Fruit fly (Drosophila melanogaster) Kc167 (cell line): ENCODE data around the gene ND-51.

Source experiments
- Myc ChIP-seq: fragments of >200 bp; optimal IDR thresholded peaks from 2 replicates; lab custom pipeline; 2017; ENCODE audit warnings: missing external identifiers
- Sin3A ChIP-seq: fragments of >200 bp; optimal IDR thresholded peaks from 2 replicates; lab custom pipeline; 2018; ENCODE audit warnings: missing external identifiers
- h ChIP-seq: fragments of >200 bp; optimal IDR thresholded peaks from 3 replicates; lab custom pipeline; 2018; ENCODE audit warnings: missing external identifiers
- insv ChIP-seq: fragments of >200 bp; optimal IDR thresholded peaks from 3 replicates; lab custom pipeline; 2018; ENCODE audit warnings: missing external identifiers
- psq ChIP-seq: fragments of >200 bp; optimal IDR thresholded peaks from 2 replicates; lab custom pipeline; 2017; ENCODE audit warnings: missing external identifiers
- ttk ChIP-seq: sonication (Bioruptor generic); optimal IDR thresholded peaks from 2 replicates; lab custom pipeline; 2017; ENCODE audit warnings: missing external identifiers

- TF ChIP-seq psq (lab: Kevin White, UChicago): no peak
- TF ChIP-seq h (lab: Kevin White, UChicago): no peak
- TF ChIP-seq insv (lab: Kevin White, UChicago): no peak
- TF ChIP-seq Myc (lab: Kevin White, UChicago): no peak
- no peak for TF ChIP-seq Sin3A (lab: Kevin White, UChicago)
- TF ChIP-seq ttk: no peak
Measured at dm6 chr2L:6078757-6079351, 16.3 kb upstream of the ND-51 start.
